Fruit fly (Drosophila melanogaster) whole organism, embryonic: ENCODE data around the gene CG34267.

ENCODE experiments used
- Abd-B ChIP-seq: fragments of 200-800 bp; sonication (Bioruptor generic); optimal IDR thresholded peaks from 2 replicates; lab custom pipeline; 2018; ENCODE audit warnings: missing biosample characterization, mild to moderate bottlenecking, missing genetic modification characterization, moderate library complexity
- Blimp-1 ChIP-seq: fragments of 200-800 bp; sonication (Bioruptor generic); optimal IDR thresholded peaks from 3 replicates; lab custom pipeline; 2018; ENCODE audit warnings: missing biosample characterization, missing genetic modification characterization, mild to moderate bottlenecking, moderate library complexity, missing genetic modification reagents
- CG12071 ChIP-seq: fragments of 200-800 bp; sonication (Bioruptor generic); optimal IDR thresholded peaks from 3 replicates; lab custom pipeline; 2018; ENCODE audit warnings: missing biosample characterization, mild to moderate bottlenecking, missing genetic modification characterization
- CG12104 ChIP-seq: fragments of 200-800 bp; sonication (Bioruptor generic); optimal IDR thresholded peaks from 3 replicates; lab custom pipeline; 2016; ENCODE audit warnings: missing biosample characterization, missing genetic modification characterization
- CG14441 ChIP-seq: fragments of 200-800 bp; sonication (Bioruptor generic); IDR thresholded peaks from 2 replicates; pipeline ENCODE4 v1.3.6; 2022; ENCODE audit warnings: missing biosample characterization, missing genetic modification characterization
- CG17328 ChIP-seq: fragments of 200-800 bp; sonication (Bioruptor generic); IDR thresholded peaks from 2 replicates; pipeline ENCODE4 v1.3.6; 2022; ENCODE audit warnings: missing biosample characterization, missing genetic modification characterization
- CG1792 ChIP-seq: fragments of 200-800 bp; sonication (Bioruptor generic); optimal IDR thresholded peaks from 2 replicates; lab custom pipeline; 2016; ENCODE audit warnings: missing biosample characterization, missing genetic modification characterization
- CG18619 ChIP-seq: fragments of 200-800 bp; sonication (Bioruptor generic); optimal IDR thresholded peaks from 3 replicates; lab custom pipeline; 2017; ENCODE audit warnings: missing biosample characterization, mild to moderate bottlenecking, missing genetic modification characterization
- CG32767 ChIP-seq: fragments of 200-800 bp; sonication (Bioruptor generic); IDR thresholded peaks from 2 replicates; pipeline ENCODE4 v1.3.6; 2022; ENCODE audit warnings: missing biosample characterization, missing genetic modification characterization
- CG4730 ChIP-seq: fragments of 200-800 bp; sonication (Bioruptor generic); IDR thresholded peaks from 2 replicates; pipeline ENCODE4 v1.3.6; 2022; ENCODE audit warnings: missing biosample characterization, missing genetic modification characterization
- CG5245 ChIP-seq: fragments of 200-800 bp; sonication (Bioruptor generic); optimal IDR thresholded peaks from 3 replicates; lab custom pipeline; 2016; ENCODE audit warnings: missing biosample characterization, missing genetic modification characterization
- CG6175 ChIP-seq: fragments of 200-800 bp; sonication (Bioruptor generic); IDR thresholded peaks from 3 replicates; pipeline ENCODE4 v1.3.6; 2022; ENCODE audit warnings: missing biosample characterization, missing genetic modification characterization
- CG7928 ChIP-seq: fragments of 200-800 bp; sonication (Bioruptor generic); optimal IDR thresholded peaks from 2 replicates; lab custom pipeline; 2017; ENCODE audit warnings: missing biosample characterization, mild to moderate bottlenecking, missing genetic modification characterization
- CG8388 ChIP-seq: fragments of 200-800 bp; sonication (Bioruptor generic); optimal IDR thresholded peaks from 2 replicates; lab custom pipeline; 2019; ENCODE audit warnings: missing biosample characterization, mild to moderate bottlenecking, missing genetic modification characterization, moderate library complexity
- CG8924 ChIP-seq: fragments of 200-800 bp; optimal IDR thresholded peaks from 3 replicates; lab custom pipeline; 2019; ENCODE audit warnings: missing biosample characterization, mild to moderate bottlenecking, missing genetic modification characterization, moderate library complexity
- Chrac-16 ChIP-seq: fragments of 200-800 bp; sonication (Bioruptor generic); optimal IDR thresholded peaks from 3 replicates; lab custom pipeline; 2016; ENCODE audit warnings: missing biosample characterization, missing genetic modification characterization
- Deaf1 ChIP-seq: fragments of 200-800 bp; optimal IDR thresholded peaks from 3 replicates; lab custom pipeline; 2019; ENCODE audit warnings: missing biosample characterization, mild to moderate bottlenecking, missing genetic modification characterization, moderate library complexity
- Dip2 ChIP-seq: fragments of 200-800 bp; sonication (Bioruptor generic); IDR thresholded peaks from 2 replicates; pipeline ENCODE4 v1.3.6; 2022; ENCODE audit warnings: missing biosample characterization, missing genetic modification characterization
- Doc3 ChIP-seq: fragments of 200-800 bp; sonication (Bioruptor generic); IDR thresholded peaks from 3 replicates; pipeline ENCODE4 v1.3.6; 2022; ENCODE audit warnings: missing biosample characterization, missing genetic modification characterization; ENCODE audit not compliant: partially characterized antibody
- Fer3 ChIP-seq: fragments of 200-800 bp; sonication (Bioruptor generic); optimal IDR thresholded peaks from 2 replicates; lab custom pipeline; 2018; ENCODE audit warnings: missing biosample characterization, mild to moderate bottlenecking, missing genetic modification characterization, moderate library complexity
- GATAe ChIP-seq: fragments of 200-800 bp; sonication (Bioruptor generic); conservative IDR thresholded peaks from 2 replicates; pipeline ENCODE4 v1.3.6; 2022; ENCODE audit warnings: missing biosample characterization, missing genetic modification characterization
- NfI ChIP-seq: fragments of 200-800 bp; sonication (Bioruptor generic); optimal IDR thresholded peaks from 3 replicates; lab custom pipeline; 2018; ENCODE audit warnings: missing biosample characterization, mild to moderate bottlenecking, missing genetic modification characterization, moderate library complexity
- Oaz ChIP-seq: fragments of 200-800 bp; sonication (Bioruptor generic); IDR thresholded peaks from 2 replicates; pipeline ENCODE4 v1.3.6; 2022; ENCODE audit warnings: missing biosample characterization, missing genetic modification characterization
- Stat92E ChIP-seq, 3 experiments: fragments of >200 bp in 2 of 3; fragments of 200-800 bp in 1 of 3; sonication (Bioruptor generic) in 1 of 3; optimal IDR thresholded peaks; 2 replicates each; lab custom pipeline; 2017 to 2019; ENCODE audit warnings: missing biosample characterization in 3 of 3, missing genetic modification characterization in 3 of 3, mild to moderate bottlenecking in 1 of 3, moderate library complexity in 1 of 3
- Taf1 ChIP-seq: fragments of 200-800 bp; sonication (Bioruptor generic); IDR thresholded peaks from 2 replicates; pipeline ENCODE4 v1.3.6; 2022; ENCODE audit warnings: missing biosample characterization, missing genetic modification characterization
- Vsx1 ChIP-seq: fragments of 200-800 bp; sonication (Bioruptor generic); optimal IDR thresholded peaks from 2 replicates; lab custom pipeline; 2017; ENCODE audit warnings: missing biosample characterization, mild to moderate bottlenecking, missing genetic modification characterization, missing genetic modification reagents
- ab ChIP-seq: fragments of 200-800 bp; sonication (Bioruptor generic); optimal IDR thresholded peaks from 2 replicates; lab custom pipeline; 2016; ENCODE audit warnings: missing biosample characterization, missing genetic modification characterization
- ash1 ChIP-seq: fragments of 200-800 bp; sonication (Bioruptor generic); optimal IDR thresholded peaks from 2 replicates; lab custom pipeline; 2018; ENCODE audit warnings: missing biosample characterization, mild to moderate bottlenecking, missing genetic modification characterization
- bsh ChIP-seq, 2 experiments: fragments of 200-800 bp; sonication (Bioruptor generic); optimal IDR thresholded peaks; 2 replicates each; lab custom pipeline; 2017 to 2018; ENCODE audit warnings: mild to moderate bottlenecking in 2 of 2, missing biosample characterization in 2 of 2, missing genetic modification characterization in 2 of 2, moderate library complexity in 1 of 2
- da ChIP-seq: fragments of 200-800 bp; sonication (Bioruptor generic); optimal IDR thresholded peaks from 2 replicates; lab custom pipeline; 2016; ENCODE audit warnings: missing biosample characterization, missing genetic modification characterization
- dmrt99B ChIP-seq: fragments of 200-800 bp; sonication (Bioruptor generic); optimal IDR thresholded peaks from 2 replicates; lab custom pipeline; 2018; ENCODE audit warnings: missing biosample characterization, mild to moderate bottlenecking, missing genetic modification characterization, moderate library complexity
- en ChIP-seq: fragments of 200-800 bp; sonication (Bioruptor generic); optimal IDR thresholded peaks from 2 replicates; lab custom pipeline; 2016; ENCODE audit warnings: missing biosample characterization, missing genetic modification characterization
- esg ChIP-seq: fragments of 200-800 bp; sonication (Bioruptor generic); conservative IDR thresholded peaks from 2 replicates; pipeline ENCODE4 v1.3.6; 2022; ENCODE audit warnings: missing biosample characterization, missing genetic modification characterization
- gce ChIP-seq: fragments of 200-800 bp; sonication (Bioruptor generic); IDR thresholded peaks from 3 replicates; pipeline ENCODE4 v1.3.6; 2022; ENCODE audit warnings: missing biosample characterization, missing genetic modification characterization
- ham ChIP-seq: fragments of 200-800 bp; sonication (Bioruptor generic); IDR thresholded peaks from 2 replicates; pipeline ENCODE4 v1.3.6; 2022; ENCODE audit warnings: missing biosample characterization, missing genetic modification characterization
- hkb ChIP-seq, 2 experiments: fragments of 200-800 bp in 1 of 2; fragments of >200 bp in 1 of 2; sonication (Bioruptor generic) in 1 of 2; IDR thresholded peaks in 1 of 2; optimal IDR thresholded peaks in 1 of 2; 2 replicates each; pipeline versions ENCODE4 v1.3.6 to Lab custom; 2017 to 2022; ENCODE audit warnings: missing biosample characterization in 1 of 2, missing genetic modification characterization in 1 of 2
- inv ChIP-seq: fragments of 200-800 bp; sonication (Bioruptor generic); IDR thresholded peaks from 2 replicates; pipeline ENCODE4 v1.3.6; 2022; ENCODE audit warnings: missing biosample characterization, missing genetic modification characterization; ENCODE audit not compliant: partially characterized antibody
- lmd ChIP-seq: fragments of 200-800 bp; sonication (Bioruptor generic); IDR thresholded peaks from 2 replicates; pipeline ENCODE4 v1.3.6; 2022; ENCODE audit warnings: missing biosample characterization, missing genetic modification characterization
- mam ChIP-seq: fragments of 200-800 bp; sonication (Bioruptor generic); optimal IDR thresholded peaks from 3 replicates; lab custom pipeline; 2016; ENCODE audit warnings: missing biosample characterization, missing genetic modification characterization
- pan ChIP-seq, 4 experiments: fragments of >200 bp in 3 of 4; fragments of 200-800 bp in 1 of 4; sonication (Bioruptor generic) in 1 of 4; optimal IDR thresholded peaks in 3 of 4; IDR thresholded peaks in 1 of 4; 2 replicates each; pipeline versions ENCODE4 v1.3.6 to Lab custom; 2017 to 2022; ENCODE audit warnings: missing biosample characterization in 2 of 4, missing genetic modification characterization in 2 of 4, mixed read lengths in 1 of 4
- pb ChIP-seq: fragments of 200-800 bp; sonication (Bioruptor generic); optimal IDR thresholded peaks from 3 replicates; lab custom pipeline; 2016; ENCODE audit warnings: missing biosample characterization, missing genetic modification characterization
- pum ChIP-seq: fragments of 200-800 bp; sonication (Bioruptor generic); optimal IDR thresholded peaks from 2 replicates; lab custom pipeline; 2016; ENCODE audit warnings: missing biosample characterization, missing genetic modification characterization
- ranshi ChIP-seq: fragments of 200-800 bp; sonication (Bioruptor generic); IDR thresholded peaks from 2 replicates; pipeline ENCODE4 v1.3.6; 2022; ENCODE audit warnings: missing biosample characterization, missing genetic modification characterization
- run ChIP-seq: fragments of 200-800 bp; sonication (Bioruptor generic); optimal IDR thresholded peaks from 3 replicates; lab custom pipeline; 2018; ENCODE audit warnings: missing biosample characterization, mild to moderate bottlenecking, missing genetic modification characterization
- seq ChIP-seq: fragments of 200-800 bp; sonication (Bioruptor generic); IDR thresholded peaks from 2 replicates; pipeline ENCODE4 v1.3.6; 2022; ENCODE audit warnings: missing biosample characterization, missing genetic modification characterization
- sna ChIP-seq: fragments of 200-800 bp; sonication (Bioruptor generic); IDR thresholded peaks from 2 replicates; pipeline ENCODE4 v1.3.6; 2022; ENCODE audit warnings: missing biosample characterization, missing genetic modification characterization; ENCODE audit not compliant: partially characterized antibody
- tin ChIP-seq: fragments of 200-800 bp; sonication (Bioruptor generic); optimal IDR thresholded peaks from 3 replicates; lab custom pipeline; 2016; ENCODE audit warnings: missing biosample characterization, missing genetic modification characterization
- vfl ChIP-seq: fragments of 200-800 bp; sonication (Bioruptor generic); optimal IDR thresholded peaks from 2 replicates; lab custom pipeline; 2016; ENCODE audit warnings: missing biosample characterization, missing genetic modification characterization

The CG34267 gene

dm6 chr3L:540432-540973 lies 40.3 kb upstream of the CG34267 start, which contains the start of the genes klar and BORCS6 (continued):
- TF ChIP-seq vfl (GFP tag; lab: Kevin White, UChicago), result peak; percentile 66
- TF ChIP-seq bsh (GFP tag; optimal IDR thresholded peaks at IDR 0.05; lab: Kevin White, UChicago), result peak in 1 of 2 experiments; percentile 26
- peak; percentile 37 for TF ChIP-seq NfI (GFP tag; lab: Kevin White, UChicago)
- peak; percentile 86 for TF ChIP-seq mam (GFP tag; lab: Kevin White, UChicago)
- peak; percentile 28 for TF ChIP-seq da (GFP tag; lab: Kevin White, UChicago)
- peak; percentile 59 for TF ChIP-seq tin (GFP tag; lab: Kevin White, UChicago)
- TF ChIP-seq seq (GFP tag; lab: Robert Waterston, UW), result peak; percentile 51; the same call in 1 of the 2 replicates
- TF ChIP-seq ham (GFP tag; lab: Robert Waterston, UW), result no peak
- TF ChIP-seq CG8388, result peak; percentile 22
- TF ChIP-seq gce, result no peak
- peak; percentile 26 for TF ChIP-seq Fer3 (tag; lab: Kevin White, UChicago)
- TF ChIP-seq pb (GFP tag; lab: Kevin White, UChicago), result peak; percentile 27
- TF ChIP-seq CG5245 (GFP tag; lab: Kevin White, UChicago), result peak; percentile 23
- no peak for TF ChIP-seq CG4730
- peak; percentile 61 for TF ChIP-seq CG8924 (tag; lab: Kevin White, UChicago)
- TF ChIP-seq Taf1 (GFP tag; lab: Robert Waterston, UW), result no peak
- TF ChIP-seq Chrac-16 (GFP tag; lab: Kevin White, UChicago), result peak; percentile 51
- no peak for TF ChIP-seq CG12104 (GFP tag; lab: Kevin White, UChicago)
- TF ChIP-seq CG1792 (GFP tag; lab: Kevin White, UChicago), result peak; percentile 38
- peak; percentile 66 for TF ChIP-seq Deaf1
- TF ChIP-seq Doc3 (GFP tag; lab: Robert Waterston, UW), result peak; percentile 97
- no peak for TF ChIP-seq Dip2 (GFP tag; lab: Robert Waterston, UW)
- TF ChIP-seq CG18619 (GFP tag; lab: Kevin White, UChicago), result peak; percentile 60
- TF ChIP-seq en (GFP tag; lab: Kevin White, UChicago), result no peak
- no peak for TF ChIP-seq ranshi
- TF ChIP-seq hkb (optimal IDR thresholded peaks at IDR 0.05; lab: Kevin White, UChicago), result no peak
- peak; percentile 60 for TF ChIP-seq hkb (GFP tag; IDR thresholded peaks at IDR 0.05; lab: Robert Waterston, UW)
- TF ChIP-seq pum (GFP tag; lab: Kevin White, UChicago), result peak; percentile 53
- TF ChIP-seq CG7928, result no peak
- TF ChIP-seq lmd (GFP tag; lab: Robert Waterston, UW), result no peak; the same call in 1 of the 2 replicates
- TF ChIP-seq Stat92E (GFP tag; optimal IDR thresholded peaks at IDR 0.05; lab: Kevin White, UChicago), result peak in 1 of 3 experiments; percentile 91
- peak; percentile 36 for TF ChIP-seq ab (GFP tag; lab: Kevin White, UChicago)
- peak; percentile 21; the same call in 1 of the 2 replicates for TF ChIP-seq CG14441 (GFP tag; lab: Robert Waterston, UW)
- TF ChIP-seq Abd-B, result peak; percentile 60
- peak; percentile 6 for TF ChIP-seq Vsx1
- no peak for TF ChIP-seq CG6175 (GFP tag; lab: Robert Waterston, UW)
- no peak for TF ChIP-seq pan (optimal IDR thresholded peaks at IDR 0.05; lab: Kevin White, UChicago)
- TF ChIP-seq pan (GFP tag; optimal IDR thresholded peaks at IDR 0.05 in 1 of 2, IDR thresholded peaks at IDR 0.05 in 1 of 2), result peak in 1 of 2 experiments; percentile 34
- TF ChIP-seq Blimp-1 (GFP tag; lab: Kevin White, UChicago), result peak; percentile 29
- no peak for TF ChIP-seq CG32767 (GFP tag; lab: Robert Waterston, UW)
- TF ChIP-seq sna, result peak; percentile 98
- TF ChIP-seq esg (GFP tag; lab: Robert Waterston, UW), result no peak; the same call in 1 of the 2 replicates
- TF ChIP-seq dmrt99B (tag; lab: Kevin White, UChicago), result peak; percentile 4
- TF ChIP-seq inv (GFP tag; lab: Robert Waterston, UW), result peak; percentile 95
- no peak for TF ChIP-seq ash1 (GFP tag; lab: Kevin White, UChicago)
- TF ChIP-seq Oaz (GFP tag; lab: Robert Waterston, UW), result no peak
- peak; percentile 42 for TF ChIP-seq CG12071
- peak; percentile 11; the same call in 1 of the 2 replicates for TF ChIP-seq CG17328 (GFP tag; lab: Robert Waterston, UW)
- TF ChIP-seq run, result peak; percentile 29
- TF ChIP-seq GATAe (GFP tag; lab: Robert Waterston, UW), result no peak
